Worm (Caenorhabditis elegans): ENCODE results near the gene jmjd-1.1.

- TF ChIP-seq F13C5.2 (tag; optimal IDR thresholded peaks at IDR 0.05) (no peak), ama-1 (optimal IDR thresholded peaks at IDR 0.05) (no peak), ets-7 (tag; optimal IDR thresholded peaks at IDR 0.05) (no peak), tbx-37 (GFP tag; conservative IDR thresholded peaks at IDR 0.05) (no peak), hmg-4 (GFP tag; optimal IDR thresholded peaks at IDR 0.05) (no peak), sea-1 (GFP tag; conservative IDR thresholded peaks at IDR 0.05) (no peak), pes-1 (GFP tag; IDR thresholded peaks at IDR 0.05) (no peak), ceh-13 (GFP tag; optimal IDR thresholded peaks at IDR 0.05) (no peak), hmbx-1 (tag; optimal IDR thresholded peaks at IDR 0.05) (no peak), tra-4 (tag; optimal IDR thresholded peaks at IDR 0.05) (no peak), flt-1 (GFP tag; IDR thresholded peaks at IDR 0.05) (no peak), ceh-36 (tag; optimal IDR thresholded peaks at IDR 0.05) (no peak), B0310.2 (tag; optimal IDR thresholded peaks at IDR 0.05) (no peak), aly-1 (tag; optimal IDR thresholded peaks at IDR 0.05) (no peak)
These were observed 40.7 kb upstream of the jmjd-1.1 start for ce11 chrII:11765506-11766152.
